Worm (Caenorhabditis elegans) whole organism, L4 larva: ENCODE results near the gene fmo-1.
"Not testable (repeated sequence)": the region's sequence is repeated elsewhere in the genome, so short reads cannot be mapped to it uniquely, and the experiment has no call there.

Source experiments
- D1046.2 ChIP-seq: fragments of 200-800 bp; sonication (Bioruptor generic); IDR thresholded peaks from 2 replicates; pipeline ENCODE4 v1.3.6; 2022; ENCODE audit warnings: missing genetic modification characterization, missing compliant biosample characterization
- F26F4.8 ChIP-seq: fragments of 200-800 bp; sonication (Bioruptor generic); conservative IDR thresholded peaks from 2 replicates; pipeline ENCODE4 v1.3.6; 2022; ENCODE audit warnings: missing genetic modification characterization, missing compliant biosample characterization
- F44E2.7 ChIP-seq: fragments of 200-800 bp; sonication (Bioruptor generic); IDR thresholded peaks from 2 replicates; pipeline ENCODE4 v2.1.2; 2022; ENCODE audit warnings: missing genetic modification characterization, missing compliant biosample characterization
- T26A8.4 ChIP-seq: fragments of 200-800 bp; sonication (Bioruptor generic); IDR thresholded peaks from 2 replicates; pipeline ENCODE4 v1.3.6; 2022; ENCODE audit warnings: missing genetic modification characterization, missing compliant biosample characterization
- Y105C5A.15 ChIP-seq: fragments of 200-800 bp; sonication (Bioruptor generic); IDR thresholded peaks from 2 replicates; pipeline ENCODE4 v1.3.6; 2022; ENCODE audit warnings: missing genetic modification characterization, missing compliant biosample characterization
- Y48G9A.11 ChIP-seq: fragments of 200-800 bp; sonication (Bioruptor generic); IDR thresholded peaks from 2 replicates; pipeline ENCODE4 v1.3.6; 2022; ENCODE audit warnings: missing genetic modification reagents, missing genetic modification characterization, missing compliant biosample characterization
- aly-2 ChIP-seq: sonication (generic microtip); optimal IDR thresholded peaks from 2 replicates; lab custom pipeline; 2018; ENCODE audit warnings: missing biosample characterization, missing genetic modification characterization
- arid-1 ChIP-seq: fragments of 200-800 bp; sonication (Bioruptor generic); conservative IDR thresholded peaks from 2 replicates; pipeline ENCODE4 v1.3.6; 2022; ENCODE audit warnings: missing genetic modification reagents, missing genetic modification characterization, missing compliant biosample characterization
- ceh-44 ChIP-seq: fragments of 200-800 bp; sonication (Bioruptor generic); IDR thresholded peaks from 2 replicates; pipeline ENCODE4 v1.3.6; 2022; ENCODE audit warnings: missing genetic modification reagents, missing genetic modification characterization, missing compliant biosample characterization
- ctbp-1 ChIP-seq: fragments of 200-800 bp; sonication (Bioruptor generic); IDR thresholded peaks from 2 replicates; pipeline ENCODE4 v1.3.6; 2022; ENCODE audit warnings: missing genetic modification reagents, missing genetic modification characterization, missing compliant biosample characterization
- dmd-6 ChIP-seq: fragments of 200-800 bp; sonication (Bioruptor generic); IDR thresholded peaks from 2 replicates; pipeline ENCODE4 v1.3.6; 2022; ENCODE audit warnings: missing genetic modification reagents, missing genetic modification characterization, missing compliant biosample characterization
- dmd-8 ChIP-seq: fragments of 200-800 bp; sonication (Bioruptor generic); IDR thresholded peaks from 2 replicates; pipeline ENCODE4 v1.3.6; 2022; ENCODE audit warnings: missing genetic modification characterization, missing compliant biosample characterization
- dmd-9 ChIP-seq: fragments of 200-800 bp; sonication (Bioruptor generic); IDR thresholded peaks from 2 replicates; pipeline ENCODE4 v1.3.6; 2022; ENCODE audit warnings: missing genetic modification reagents, missing genetic modification characterization, missing compliant biosample characterization
- duxl-1 ChIP-seq: sonication (generic microtip); optimal IDR thresholded peaks from 2 replicates; lab custom pipeline; 2016; ENCODE audit warnings: mild to moderate bottlenecking, missing genetic modification characterization, moderate library complexity, missing compliant biosample characterization; ENCODE audit not compliant: poor library complexity
- fkh-10 ChIP-seq: fragments of 150-350 bp; optimal IDR thresholded peaks from 2 replicates; lab custom pipeline; 2014; ENCODE audit warnings: missing biosample characterization, missing genetic modification reagents, missing genetic modification characterization
- jun-1 ChIP-seq: fragments of 150-350 bp; optimal IDR thresholded peaks from 2 replicates; lab custom pipeline; 2014; ENCODE audit warnings: missing biosample characterization, missing genetic modification reagents, missing genetic modification characterization
- lim-7 ChIP-seq: fragments of 200-800 bp; sonication (Bioruptor generic); IDR thresholded peaks from 2 replicates; pipeline ENCODE4 v1.3.6; 2022; ENCODE audit warnings: missing genetic modification characterization, missing compliant biosample characterization
- lin-1 ChIP-seq: fragments of 200-800 bp; sonication (Bioruptor generic); IDR thresholded peaks from 2 replicates; pipeline ENCODE4 v1.3.6; 2022; ENCODE audit warnings: missing genetic modification reagents, missing genetic modification characterization, missing compliant biosample characterization
- madf-5 ChIP-seq, 2 experiments: fragments of 200-800 bp; sonication (Bioruptor generic); IDR thresholded peaks; 2 replicates each; pipeline ENCODE4 v1.3.6; 2022; ENCODE audit warnings: missing compliant biosample characterization in 2 of 2, missing genetic modification characterization in 2 of 2
- madf-9 ChIP-seq: fragments of 200-800 bp; sonication (Bioruptor generic); conservative IDR thresholded peaks from 2 replicates; pipeline ENCODE4 v1.3.6; 2022; ENCODE audit warnings: missing genetic modification reagents, missing genetic modification characterization, missing compliant biosample characterization
- mdt-29 ChIP-seq: fragments of 200-800 bp; sonication (Bioruptor generic); IDR thresholded peaks from 2 replicates; pipeline ENCODE4 v1.3.6; 2022; ENCODE audit warnings: missing genetic modification reagents, missing genetic modification characterization, missing compliant biosample characterization
- mes-2 ChIP-seq: sonication (generic microtip); optimal IDR thresholded peaks from 2 replicates; lab custom pipeline; 2016; ENCODE audit warnings: missing genotype, mild to moderate bottlenecking, missing genetic modification characterization, missing compliant biosample characterization; ENCODE audit not compliant: poor library complexity, severe bottlenecking
- mxl-2 ChIP-seq: fragments of 200-800 bp; sonication (Bioruptor generic); conservative IDR thresholded peaks from 2 replicates; pipeline ENCODE4 v1.3.6; 2022; ENCODE audit warnings: missing genetic modification reagents, missing genetic modification characterization, missing compliant biosample characterization
- nhr-11 ChIP-seq: fragments of 150-350 bp; optimal IDR thresholded peaks from 2 replicates; lab custom pipeline; 2014; ENCODE audit warnings: missing biosample characterization, missing genetic modification characterization
- nhr-28 ChIP-seq: fragments of 150-350 bp; optimal IDR thresholded peaks from 2 replicates; lab custom pipeline; 2014; ENCODE audit warnings: missing biosample characterization, missing genetic modification characterization
- nhr-41 ChIP-seq: fragments of 200-800 bp; sonication (Bioruptor generic); IDR thresholded peaks from 2 replicates; pipeline ENCODE4 v1.3.6; 2022; ENCODE audit warnings: missing genetic modification reagents, missing genetic modification characterization, missing compliant biosample characterization
- pha-4 ChIP-seq, 2 experiments: fragments of 150-350 bp in 1 of 2; fragments of 200-800 bp in 1 of 2; sonication (Bioruptor generic) in 1 of 2; IDR thresholded peaks in 1 of 2; optimal IDR thresholded peaks in 1 of 2; 2 replicates each; pipeline versions ENCODE4 v1.3.6 to Lab custom; 2014 to 2022; ENCODE audit warnings: missing genetic modification characterization in 2 of 2, missing genetic modification reagents in 2 of 2, missing biosample characterization in 1 of 2, missing compliant biosample characterization in 1 of 2
- php-3 ChIP-seq: fragments of 200-800 bp; sonication (Bioruptor generic); IDR thresholded peaks from 2 replicates; pipeline ENCODE4 v1.3.6; 2022; ENCODE audit warnings: missing genetic modification reagents, missing genetic modification characterization, missing compliant biosample characterization
- rbr-2 ChIP-seq: sonication (generic microtip); optimal IDR thresholded peaks from 2 replicates; lab custom pipeline; 2016; ENCODE audit warnings: missing genotype, missing genetic modification characterization, missing compliant biosample characterization
- saeg-2 ChIP-seq: fragments of 200-800 bp; sonication (Bioruptor generic); IDR thresholded peaks from 2 replicates; pipeline ENCODE4 v1.3.6; 2022; ENCODE audit warnings: missing genetic modification reagents, missing genetic modification characterization, missing compliant biosample characterization
- sdz-12 ChIP-seq: fragments of 200-800 bp; sonication (Bioruptor generic); optimal IDR thresholded peaks from 2 replicates; lab custom pipeline; 2018; ENCODE audit warnings: mild to moderate bottlenecking, missing genetic modification characterization, missing compliant biosample characterization
- skn-1 ChIP-seq: fragments of 150-350 bp; optimal IDR thresholded peaks from 2 replicates; lab custom pipeline; 2014; ENCODE audit warnings: missing biosample characterization, missing genetic modification characterization
- snpc-1.2 ChIP-seq: fragments of 200-800 bp; sonication (Bioruptor generic); IDR thresholded peaks from 2 replicates; pipeline ENCODE4 v1.3.6; 2022; ENCODE audit warnings: missing genetic modification reagents, missing genetic modification characterization, missing compliant biosample characterization
- tag-97 ChIP-seq: fragments of 200-800 bp; sonication (Bioruptor generic); IDR thresholded peaks from 2 replicates; pipeline ENCODE4 v1.3.6; 2022; ENCODE audit warnings: missing genetic modification characterization, missing compliant biosample characterization
- tra-1 ChIP-seq: fragments of 200-800 bp; sonication (Bioruptor generic); IDR thresholded peaks from 2 replicates; pipeline ENCODE4 v1.3.6; 2022; ENCODE audit warnings: missing genetic modification reagents, missing genetic modification characterization, missing compliant biosample characterization
- unc-62 ChIP-seq, 3 experiments: fragments of 150-350 bp in 1 of 3; sonication (generic microtip); optimal IDR thresholded peaks in 2 of 3; peaks in 1 of 3; 1 replicate in 1 of 3; 2 replicates in 2 of 3; lab custom pipeline; 2014 to 2017; ENCODE audit warnings: missing biosample characterization in 3 of 3, missing genetic modification characterization in 3 of 3, missing genetic modification reagents in 3 of 3, missing genotype in 1 of 3
- vab-7 ChIP-seq: fragments of 200-800 bp; sonication (Bioruptor generic); IDR thresholded peaks from 2 replicates; pipeline ENCODE4 v1.3.6; 2022; ENCODE audit warnings: missing genetic modification reagents, missing genetic modification characterization, missing compliant biosample characterization

Gene fmo-1

ce11 chrIV:10658366-10658765, 3.3 kb upstream of the fmo-1 start:
- peak; percentile 71 for TF ChIP-seq ceh-44 (GFP tag; lab: Robert Waterston, UW)
- TF ChIP-seq F44E2.7 (GFP tag; lab: Robert Waterston, UW) = peak; percentile 83; the same call in 1 of the 2 replicates
- peak; percentile 83 for TF ChIP-seq F26F4.8 (GFP tag; lab: Robert Waterston, UW)
- TF ChIP-seq D1046.2 = 0 out of 2 replicates have a peak, but pooled peaks have one; percentile 70
- TF ChIP-seq vab-7 = peak; percentile 65
- TF ChIP-seq tra-1 (GFP tag; lab: Robert Waterston, UW) = peak; percentile 70
- peak; percentile 97 for TF ChIP-seq dmd-8 (GFP tag; lab: Robert Waterston, UW)
- TF ChIP-seq madf-5 (GFP tag; IDR thresholded peaks at IDR 0.05; lab: Robert Waterston, UW) = 0 out of 4 replicates have a peak, but pooled peaks of 1 of the 2 experiments have one; percentile 42
- peak; percentile 78 for TF ChIP-seq ctbp-1
- TF ChIP-seq Y48G9A.11 = peak; percentile 65
- peak; percentile 85 for TF ChIP-seq arid-1 (GFP tag; lab: Robert Waterston, UW)
- peak; percentile 66 for TF ChIP-seq T26A8.4 (GFP tag; lab: Robert Waterston, UW)
- 0 out of 2 replicates have a peak, but pooled peaks have one; percentile 18 for TF ChIP-seq madf-9 (GFP tag; lab: Robert Waterston, UW)
- TF ChIP-seq dmd-6 (GFP tag; lab: Robert Waterston, UW) = 0 out of 2 replicates have a peak, but pooled peaks have one; percentile 13
- 0 out of 2 replicates have a peak, but pooled peaks have one; percentile 35 for TF ChIP-seq saeg-2 (GFP tag; lab: Robert Waterston, UW)
- peak; percentile 61; the same call in 1 of the 2 replicates for TF ChIP-seq pha-4 (GFP tag; IDR thresholded peaks at IDR 0.05; lab: Robert Waterston, UW)
- TF ChIP-seq pha-4 (tag; optimal IDR thresholded peaks at IDR 0.05; lab: Kevin White, UChicago) = not testable (repeated sequence)
- peak; percentile 51; the same call in 1 of the 2 replicates for TF ChIP-seq mxl-2 (GFP tag; lab: Robert Waterston, UW)
- TF ChIP-seq mdt-29 (GFP tag; lab: Robert Waterston, UW) = 0 out of 2 replicates have a peak, but pooled peaks have one; percentile 37
- TF ChIP-seq snpc-1.2 (GFP tag; lab: Robert Waterston, UW) = peak; percentile 94
- 0 out of 2 replicates have a peak, but pooled peaks have one; percentile 40 for TF ChIP-seq lin-1 (GFP tag; lab: Robert Waterston, UW)
- TF ChIP-seq nhr-41 (GFP tag; lab: Robert Waterston, UW) = peak; percentile 80; the same call in 1 of the 2 replicates
- TF ChIP-seq lim-7 (GFP tag; lab: Robert Waterston, UW) = peak; percentile 71
- TF ChIP-seq php-3 (GFP tag; lab: Robert Waterston, UW) = 0 out of 2 replicates have a peak, but pooled peaks have one; percentile 42
- TF ChIP-seq Y105C5A.15 (GFP tag; lab: Robert Waterston, UW) = peak; percentile 80

ce11 chrIV:10661072-10661471, 585 bp upstream of the fmo-1 start:
- no peak for TF ChIP-seq nhr-11 (tag; lab: Kevin White, UChicago)
- TF ChIP-seq nhr-28 (tag; lab: Kevin White, UChicago) = peak; percentile 18
- no peak for TF ChIP-seq jun-1 (tag; lab: Kevin White, UChicago)
- TF ChIP-seq dmd-9 (GFP tag; lab: Robert Waterston, UW) = no peak
- TF ChIP-seq duxl-1 (tag; lab: Kevin White, UChicago) = no peak
- no peak for TF ChIP-seq skn-1 (tag; lab: Kevin White, UChicago)
- peak in 1 of 2 experiments; percentile 79 for TF ChIP-seq unc-62 (GFP tag; optimal IDR thresholded peaks at IDR 0.05 in 1 of 2; lab: Kevin White, UChicago)
- TF ChIP-seq unc-62 (tag; optimal IDR thresholded peaks at IDR 0.05; lab: Kevin White, UChicago) = no peak

- TF ChIP-seq sdz-12 (GFP tag; lab: Kevin White, UChicago) (no peak), D1046.2 (no peak), aly-2 (tag; lab: Kevin White, UChicago) (no peak), ceh-44 (GFP tag; lab: Robert Waterston, UW) (no peak), Y48G9A.11 (no peak), tag-97 (no peak), rbr-2 (tag; lab: Kevin White, UChicago) (no peak), fkh-10 (GFP tag; lab: Kevin White, UChicago) (no peak), mes-2 (tag; lab: Kevin White, UChicago) (no peak)
Observed at ce11 chrIV:10664134-10664533, 2.5 kb downstream of the fmo-1 start, which contains the start of gene K08C7.7. Gene K08C7.7, plus strand, starts transcription at chrIV:10664434.
